Worm (Caenorhabditis elegans): ENCODE results near the gene nas-37.
A peak's percentile ranks its signal among the peaks of the same experiment; 100 is the strongest.

nas-37 gene

DNA sequence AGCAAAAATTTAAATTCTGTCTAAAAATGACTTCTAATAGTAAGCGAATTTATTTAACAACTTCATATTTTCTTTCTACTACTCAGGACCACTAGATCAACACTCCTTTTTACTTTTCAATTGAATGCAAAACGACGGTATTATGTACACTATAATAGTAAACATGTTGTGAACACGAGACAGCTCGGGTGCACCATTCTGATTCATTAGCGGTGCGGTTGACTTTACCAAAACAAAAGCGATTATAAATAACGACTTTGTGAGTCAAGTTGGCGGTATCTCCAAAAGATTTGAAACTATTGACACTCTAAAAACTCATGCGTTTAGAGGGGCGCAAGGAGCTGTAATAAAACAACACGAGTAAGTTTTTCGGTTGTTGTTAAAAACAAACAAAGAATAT lies 8.3 kb downstream of the nas-37 start:
- TF ChIP-seq elt-2 (tag; optimal IDR thresholded peaks at IDR 0.05) (no peak), fkh-6 (tag; optimal IDR thresholded peaks at IDR 0.05) (no peak), K02D7.2 (tag; optimal IDR thresholded peaks at IDR 0.05) (no peak), nhr-232 (tag; optimal IDR thresholded peaks at IDR 0.05) (no peak), C38D4.7 (GFP tag; optimal IDR thresholded peaks at IDR 0.05) (no peak), pag-3 (tag; optimal IDR thresholded peaks at IDR 0.05; ENCODE audit: borderline replicate concordance) (no peak), ztf-16 (tag; optimal IDR thresholded peaks at IDR 0.05) (no peak)

ce11 chrX:9938537-9938936 lies 10.3 kb downstream of the nas-37 start, which contains the start of the genes C17G1.5 and C17G1.14:
TSS of gene C17G1.5 (plus strand) at chrX:9938802.
TSS of gene C17G1.14 (plus strand) at chrX:9938813.
- no peak for TF ChIP-seq lin-11 (tag; optimal IDR thresholded peaks at IDR 0.05)
- no peak for TF ChIP-seq hlh-30 (tag; optimal IDR thresholded peaks at IDR 0.05; ENCODE audit: insufficient read depth)
- TF ChIP-seq ceh-45 (GFP tag; IDR thresholded peaks at IDR 0.05) = no peak
- no peak for TF ChIP-seq rnt-1 (tag; optimal IDR thresholded peaks at IDR 0.05)
- no peak for TF ChIP-seq hlh-6 (tag; optimal IDR thresholded peaks at IDR 0.05)
- no peak for TF ChIP-seq syd-9 (tag; optimal IDR thresholded peaks at IDR 0.05)
- TF ChIP-seq sox-4 (tag; optimal IDR thresholded peaks at IDR 0.05) = no peak
- TF ChIP-seq Y22D7AL.16 (tag; optimal IDR thresholded peaks at IDR 0.05) = no peak
- no peak for TF ChIP-seq gmeb-2 (tag; optimal IDR thresholded peaks at IDR 0.05)
- TF ChIP-seq ceh-2 (tag; optimal IDR thresholded peaks at IDR 0.05) = no peak

DNA sequence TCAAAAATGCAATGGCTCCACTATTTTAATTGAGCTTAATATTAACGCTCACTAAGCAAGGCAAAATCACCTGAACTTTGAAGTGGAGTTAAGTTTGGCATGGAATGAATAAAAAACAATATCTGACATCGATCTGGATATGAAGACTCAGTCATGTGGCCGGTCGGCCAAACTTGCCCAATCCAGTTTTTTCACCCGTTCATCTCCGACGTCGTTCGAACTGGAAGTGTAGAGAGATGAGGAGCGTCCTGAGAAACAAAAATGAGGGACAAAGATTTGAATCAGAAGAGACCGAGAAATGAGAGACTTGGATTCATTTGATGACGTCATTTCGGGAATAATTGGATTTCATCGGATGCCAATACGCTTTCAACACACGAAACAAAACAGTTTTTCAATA lies 10.8 kb downstream of the nas-37 start:
- no peak for TF ChIP-seq pag-3 (tag; optimal IDR thresholded peaks at IDR 0.05; ENCODE audit: borderline replicate concordance)
- TF ChIP-seq pros-1 (tag; optimal IDR thresholded peaks at IDR 0.05) = no peak
- no peak for TF ChIP-seq ceh-2 (tag; optimal IDR thresholded peaks at IDR 0.05)
- no peak for TF ChIP-seq ttx-3 (tag; optimal IDR thresholded peaks at IDR 0.05)
- TF ChIP-seq F13H6.1 (tag; optimal IDR thresholded peaks at IDR 0.05) = no peak
- TF ChIP-seq C38D4.7 (GFP tag; optimal IDR thresholded peaks at IDR 0.05) = no peak
- no peak for TF ChIP-seq ref-2 (tag; optimal IDR thresholded peaks at IDR 0.05)
- TF ChIP-seq unc-55 (GFP tag; optimal IDR thresholded peaks at IDR 0.05) = no peak
- no peak for TF ChIP-seq rnt-1 (tag; optimal IDR thresholded peaks at IDR 0.05)
- no peak for TF ChIP-seq hlh-8 (tag; optimal IDR thresholded peaks at IDR 0.05)
- TF ChIP-seq ahr-1 (tag; optimal IDR thresholded peaks at IDR 0.05) = no peak

- no peak for TF ChIP-seq ceh-24 (tag; optimal IDR thresholded peaks at IDR 0.05)
- TF ChIP-seq hlh-15 (tag; optimal IDR thresholded peaks at IDR 0.05) = no peak
- no peak for TF ChIP-seq fkh-10 (GFP tag; optimal IDR thresholded peaks at IDR 0.05)
- TF ChIP-seq pat-9 (tag; optimal IDR thresholded peaks at IDR 0.05) = no peak
- TF ChIP-seq pag-3 (tag; optimal IDR thresholded peaks at IDR 0.05; ENCODE audit: borderline replicate concordance) = no peak
- TF ChIP-seq nfya-1 (tag; optimal IDR thresholded peaks at IDR 0.05) = no peak
Observed at ce11 chrX:9934009-9934323, 14.9 kb downstream of the nas-37 start.

ce11 chrX:9933291-9934008 lies 15.4 kb downstream of the nas-37 start:
- TF ChIP-seq nfya-1 (tag; optimal IDR thresholded peaks at IDR 0.05) (no peak), mec-3 (tag; optimal IDR thresholded peaks at IDR 0.05; ENCODE audit: borderline replicate concordance) (no peak), nhr-232 (tag; optimal IDR thresholded peaks at IDR 0.05) (no peak), unc-55 (GFP tag; optimal IDR thresholded peaks at IDR 0.05) (peak; percentile 5), syd-9 (tag; optimal IDR thresholded peaks at IDR 0.05) (no peak)

DNA sequence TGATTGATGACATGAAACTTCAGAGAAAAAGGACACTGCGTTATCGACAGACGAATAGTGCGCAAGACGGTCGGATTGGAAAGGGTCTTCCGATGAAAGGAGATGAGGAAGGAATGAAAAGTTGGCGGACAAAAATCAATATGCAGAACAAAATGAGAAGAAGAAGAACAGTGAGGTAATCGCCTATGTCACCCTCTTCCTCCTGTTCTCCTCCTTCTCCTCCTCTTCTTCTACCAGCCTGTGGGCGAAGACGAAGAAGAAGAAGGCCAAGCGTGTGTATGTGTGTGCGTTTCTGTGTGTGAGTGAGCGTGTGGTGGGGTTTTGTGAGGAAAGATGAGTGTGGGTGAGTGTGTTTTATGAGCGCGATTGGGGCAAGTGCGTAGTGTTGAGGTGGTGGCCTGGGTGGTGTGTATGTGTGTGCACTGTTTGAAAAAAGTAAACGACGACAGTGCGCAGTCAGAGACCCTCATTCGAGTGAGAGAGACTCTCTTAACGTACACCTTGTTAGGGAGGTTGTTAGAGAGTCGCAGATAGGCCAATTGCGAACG lies 16.6 kb downstream of the nas-37 start, which contains the start of gene tsp-21:
TSS of gene tsp-21 (plus strand) at position 146 of the 548 bp plus-strand sequence.
- TF ChIP-seq ama-1 (optimal IDR thresholded peaks at IDR 0.05) (no peak), ceh-31 (tag; optimal IDR thresholded peaks at IDR 0.05) (peak; percentile 68), fkh-6 (tag; optimal IDR thresholded peaks at IDR 0.05) (peak; percentile 41), T23F11.4 (GFP tag; optimal IDR thresholded peaks at IDR 0.05) (peak; percentile 75), nhr-11 (tag; optimal IDR thresholded peaks at IDR 0.05) (no peak), ceh-30 (tag; optimal IDR thresholded peaks at IDR 0.05) (no peak), syd-9 (tag; optimal IDR thresholded peaks at IDR 0.05) (peak; percentile 55), C38D4.7 (GFP tag; optimal IDR thresholded peaks at IDR 0.05) (no peak), hlh-30 (tag; optimal IDR thresholded peaks at IDR 0.05; ENCODE audit: insufficient read depth) (peak; percentile 46), dve-1 (tag; optimal IDR thresholded peaks at IDR 0.05) (peak; percentile 41), ceh-14 (tag; optimal IDR thresholded peaks at IDR 0.05) (peak; percentile 14), nfya-1 (tag; optimal IDR thresholded peaks at IDR 0.05) (peak; percentile 79), pax-1 (tag; optimal IDR thresholded peaks at IDR 0.05) (no peak), unc-3 (GFP tag; conservative IDR thresholded peaks at IDR 0.05) (no peak), unc-3 (tag; optimal IDR thresholded peaks at IDR 0.05) (no peak), ceh-48 (tag; optimal IDR thresholded peaks at IDR 0.05) (no peak), hlh-13 (GFP tag; optimal IDR thresholded peaks at IDR 0.05) (no peak)

All from whole organism, late embryonic.